Worm (Caenorhabditis elegans) whole organism, L4 larva: Measurements from ENCODE around the gene Y71H2AM.25.

Experiments used
- Y48G9A.11 ChIP-seq: fragments of 200-800 bp; sonication (Bioruptor generic); IDR thresholded peaks from 2 replicates; pipeline ENCODE4 v1.3.6; 2022; ENCODE audit warnings: missing genetic modification reagents, missing genetic modification characterization, missing compliant biosample characterization
- aha-1 ChIP-seq: fragments of 150-350 bp; peaks from one replicate; lab custom pipeline; 2014; ENCODE audit warnings: missing biosample characterization, missing genetic modification characterization
- ceh-28 ChIP-seq: fragments of 150-350 bp; optimal IDR thresholded peaks from 2 replicates; lab custom pipeline; 2014; ENCODE audit warnings: missing biosample characterization, missing genetic modification reagents, missing genetic modification characterization
- ces-1 ChIP-seq: fragments of 150-350 bp; sonication (generic microtip); optimal IDR thresholded peaks from 4 replicates; lab custom pipeline; 2014; ENCODE audit warnings: missing biosample characterization, missing genetic modification reagents, missing genetic modification characterization
- daf-16 ChIP-seq, 3 experiments: sonication (generic microtip); optimal IDR thresholded peaks; 2 replicates each; lab custom pipeline; 2016 to 2017; ENCODE audit warnings: missing genetic modification characterization in 3 of 3, missing genetic modification reagents in 3 of 3, mild to moderate bottlenecking in 2 of 3, missing compliant biosample characterization in 2 of 3, missing biosample characterization in 1 of 3, moderate library complexity in 1 of 3
- dpl-1 ChIP-seq: fragments of 150-350 bp; optimal IDR thresholded peaks from 2 replicates; lab custom pipeline; 2014; ENCODE audit warnings: missing biosample characterization, missing genetic modification reagents, missing genetic modification characterization
- duxl-1 ChIP-seq: sonication (generic microtip); optimal IDR thresholded peaks from 2 replicates; lab custom pipeline; 2016; ENCODE audit warnings: mild to moderate bottlenecking, missing genetic modification characterization, moderate library complexity, missing compliant biosample characterization; ENCODE audit not compliant: poor library complexity
- egl-43 ChIP-seq: fragments of 200-800 bp; sonication (Bioruptor generic); IDR thresholded peaks from 2 replicates; pipeline ENCODE4 v1.3.6; 2022; ENCODE audit warnings: missing genetic modification reagents, missing genetic modification characterization, missing compliant biosample characterization
- fkh-10 ChIP-seq: fragments of 150-350 bp; optimal IDR thresholded peaks from 2 replicates; lab custom pipeline; 2014; ENCODE audit warnings: missing biosample characterization, missing genetic modification reagents, missing genetic modification characterization
- hlh-11 ChIP-seq: fragments of 200-800 bp; sonication (Bioruptor generic); optimal IDR thresholded peaks from 2 replicates; lab custom pipeline; 2018; ENCODE audit warnings: mild to moderate bottlenecking, missing genetic modification characterization, missing compliant biosample characterization
- hlh-30 ChIP-seq: sonication (generic microtip); optimal IDR thresholded peaks from 2 replicates; lab custom pipeline; 2017; ENCODE audit warnings: antibody characterized with exemption, mild to moderate bottlenecking, missing genetic modification characterization, missing compliant biosample characterization; ENCODE audit not compliant: insufficient read depth
- hmg-1.1 ChIP-seq: fragments of 200-800 bp; sonication (Bioruptor generic); IDR thresholded peaks from 2 replicates; pipeline ENCODE4 v1.3.6; 2022; ENCODE audit warnings: missing genetic modification reagents, missing genetic modification characterization, missing compliant biosample characterization
- lin-13 ChIP-seq: fragments of 150-350 bp; optimal IDR thresholded peaks from 2 replicates; lab custom pipeline; 2014; ENCODE audit warnings: missing biosample characterization, missing genetic modification reagents, missing genetic modification characterization
- lin-38 ChIP-seq: fragments of 200-800 bp; sonication (Bioruptor generic); IDR thresholded peaks from 2 replicates; pipeline ENCODE4 v1.3.6; 2022; ENCODE audit warnings: missing genetic modification reagents, missing genetic modification characterization, missing compliant biosample characterization
- lsy-2 ChIP-seq, 2 experiments: fragments of 150-350 bp in 1 of 2; sonication (generic microtip) in 1 of 2; optimal IDR thresholded peaks; 2 replicates each; lab custom pipeline; 2014 to 2017; ENCODE audit warnings: missing biosample characterization in 2 of 2, missing genetic modification characterization in 2 of 2
- mdl-1 ChIP-seq, 2 experiments: fragments of 150-350 bp in 1 of 2; sonication (generic microtip) in 1 of 2; optimal IDR thresholded peaks; 2 replicates each; lab custom pipeline; 2014 to 2017; ENCODE audit warnings: missing biosample characterization in 2 of 2, missing genetic modification characterization in 2 of 2
- mep-1 ChIP-seq: fragments of 150-350 bp; sonication (generic microtip); optimal IDR thresholded peaks from 3 replicates; lab custom pipeline; 2014; ENCODE audit warnings: missing biosample characterization, missing genetic modification characterization
- mes-2 ChIP-seq: sonication (generic microtip); optimal IDR thresholded peaks from 2 replicates; lab custom pipeline; 2016; ENCODE audit warnings: missing genotype, mild to moderate bottlenecking, missing genetic modification characterization, missing compliant biosample characterization; ENCODE audit not compliant: poor library complexity, severe bottlenecking
- nhr-102 ChIP-seq: sonication (generic microtip); optimal IDR thresholded peaks from 2 replicates; lab custom pipeline; 2016; ENCODE audit warnings: mild to moderate bottlenecking, missing genetic modification characterization, moderate library complexity, missing compliant biosample characterization
- nhr-48 ChIP-seq: sonication (generic microtip); optimal IDR thresholded peaks from 2 replicates; lab custom pipeline; 2016; ENCODE audit warnings: mild to moderate bottlenecking, missing genetic modification characterization, missing compliant biosample characterization
- pha-4 ChIP-seq, 2 experiments: fragments of 150-350 bp in 1 of 2; fragments of 200-800 bp in 1 of 2; sonication (Bioruptor generic) in 1 of 2; IDR thresholded peaks in 1 of 2; optimal IDR thresholded peaks in 1 of 2; 2 replicates each; pipeline versions ENCODE4 v1.3.6 to Lab custom; 2014 to 2022; ENCODE audit warnings: missing genetic modification characterization in 2 of 2, missing genetic modification reagents in 2 of 2, missing biosample characterization in 1 of 2, missing compliant biosample characterization in 1 of 2
- rbr-2 ChIP-seq: sonication (generic microtip); optimal IDR thresholded peaks from 2 replicates; lab custom pipeline; 2016; ENCODE audit warnings: missing genotype, missing genetic modification characterization, missing compliant biosample characterization
- saeg-2 ChIP-seq: fragments of 200-800 bp; sonication (Bioruptor generic); IDR thresholded peaks from 2 replicates; pipeline ENCODE4 v1.3.6; 2022; ENCODE audit warnings: missing genetic modification reagents, missing genetic modification characterization, missing compliant biosample characterization
- set-16 ChIP-seq: fragments of 200-800 bp; sonication (Bioruptor generic); IDR thresholded peaks from 2 replicates; pipeline ENCODE4 v1.3.6; 2022; ENCODE audit warnings: missing genetic modification reagents, missing genetic modification characterization, missing compliant biosample characterization
- snpc-1.2 ChIP-seq: fragments of 200-800 bp; sonication (Bioruptor generic); IDR thresholded peaks from 2 replicates; pipeline ENCODE4 v1.3.6; 2022; ENCODE audit warnings: missing genetic modification reagents, missing genetic modification characterization, missing compliant biosample characterization
- snpc-4 ChIP-seq: fragments of 150-350 bp; optimal IDR thresholded peaks from 2 replicates; lab custom pipeline; 2014; ENCODE audit warnings: missing biosample characterization, missing genetic modification characterization
- spr-1 ChIP-seq: sonication (generic microtip); optimal IDR thresholded peaks from 2 replicates; lab custom pipeline; 2016; ENCODE audit warnings: mild to moderate bottlenecking, missing genetic modification characterization, missing compliant biosample characterization
- unc-62 ChIP-seq, 3 experiments: fragments of 150-350 bp in 1 of 3; sonication (generic microtip); optimal IDR thresholded peaks in 2 of 3; peaks in 1 of 3; 1 replicate in 1 of 3; 2 replicates in 2 of 3; lab custom pipeline; 2014 to 2017; ENCODE audit warnings: missing biosample characterization in 3 of 3, missing genetic modification characterization in 3 of 3, missing genetic modification reagents in 3 of 3, missing genotype in 1 of 3
- vab-7 ChIP-seq: fragments of 200-800 bp; sonication (Bioruptor generic); IDR thresholded peaks from 2 replicates; pipeline ENCODE4 v1.3.6; 2022; ENCODE audit warnings: missing genetic modification reagents, missing genetic modification characterization, missing compliant biosample characterization
- zag-1 ChIP-seq: fragments of 150-350 bp; optimal IDR thresholded peaks from 2 replicates; lab custom pipeline; 2014; ENCODE audit warnings: missing biosample characterization, missing genetic modification characterization

Gene Y71H2AM.25

ce11 chrIII:2770752-2771151 lies 31.5 kb upstream of the Y71H2AM.25 start:
- TF ChIP-seq egl-43 (GFP tag; lab: Robert Waterston, UW), result 0 out of 2 replicates have a peak, but pooled peaks have one; percentile 7
- no peak for TF ChIP-seq lin-13
- TF ChIP-seq set-16 (GFP tag; lab: Robert Waterston, UW), result peak; percentile 85

DNA sequence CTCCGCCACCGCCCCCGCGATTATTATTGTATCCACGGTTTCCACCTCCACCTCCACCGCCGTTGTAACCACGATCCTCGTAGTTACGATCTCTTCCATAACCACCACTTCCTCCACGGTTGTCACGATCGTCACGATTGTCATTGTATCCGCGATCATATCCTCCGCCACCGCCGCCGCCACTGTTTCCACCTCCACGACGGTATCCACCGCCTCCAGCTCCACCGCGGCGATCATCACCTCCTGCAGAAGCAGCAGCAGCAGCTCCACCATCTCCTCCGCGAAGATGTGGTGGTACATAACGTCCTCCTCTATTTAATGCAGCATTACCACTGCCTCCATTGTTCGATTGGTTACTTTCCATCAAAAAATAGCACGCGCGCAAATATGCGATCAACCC lies 23.6 kb upstream of the Y71H2AM.25 start, which contains the start of gene laf-1:
TSS of gene laf-1 (minus strand) at position 399 of the 400 bp plus-strand sequence.
- TF ChIP-seq duxl-1 (tag; lab: Kevin White, UChicago) (no peak), nhr-48 (no peak), rbr-2 (no peak), lin-38 (GFP tag; lab: Robert Waterston, UW) (no peak), set-16 (GFP tag; lab: Robert Waterston, UW) (peak; percentile 87), unc-62 (GFP tag; optimal IDR thresholded peaks at IDR 0.05 in 1 of 2; lab: Kevin White, UChicago) (peak in 1 of 2 experiments; percentile 50), unc-62 (tag; optimal IDR thresholded peaks at IDR 0.05; lab: Kevin White, UChicago) (no peak)

- peak; percentile 5 to 8 for TF ChIP-seq mdl-1 (tag; optimal IDR thresholded peaks at IDR 0.05; lab: Kevin White, UChicago)
- no peak for TF ChIP-seq ceh-28 (tag; lab: Kevin White, UChicago)
- peak; percentile 38 for TF ChIP-seq hlh-30 (tag; lab: Kevin White, UChicago)
These were observed 22.0 kb upstream of the Y71H2AM.25 start for ce11 chrIII:2780283-2780682.

DNA sequence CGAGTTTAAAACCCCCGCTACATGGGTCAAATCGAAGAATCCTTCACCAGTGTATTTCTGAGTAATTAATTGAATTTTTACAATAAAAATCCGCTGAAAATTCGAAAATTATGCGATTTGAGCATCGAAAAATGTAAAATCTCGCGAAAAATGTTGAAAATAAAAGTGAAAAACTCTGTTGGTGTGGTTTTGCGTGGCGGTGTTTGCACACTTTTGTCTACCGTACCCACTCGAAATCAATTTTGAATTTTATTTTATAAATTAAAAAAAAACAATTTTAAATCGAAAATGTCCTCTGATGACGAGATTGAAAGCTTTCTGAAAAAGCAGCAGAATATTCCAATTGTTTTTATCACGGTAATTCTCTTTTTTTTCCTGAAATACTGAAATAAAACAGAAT lies 21.5 kb upstream of the Y71H2AM.25 start, which contains the start of gene Y71H2AM.6:
TSS of gene Y71H2AM.6 (plus strand) at position 264 of the 400 bp plus-strand sequence.
- TF ChIP-seq lsy-2 (tag; optimal IDR thresholded peaks at IDR 0.05; lab: Kevin White, UChicago), result peak; percentile 90 to 99
- TF ChIP-seq hlh-11 (tag; lab: Kevin White, UChicago), result peak; percentile 3
- peak; percentile 76 for TF ChIP-seq dpl-1
- TF ChIP-seq fkh-10 (GFP tag; lab: Kevin White, UChicago), result peak; percentile 18
- no peak for TF ChIP-seq ceh-28 (tag; lab: Kevin White, UChicago)
- no peak for TF ChIP-seq saeg-2 (GFP tag; lab: Robert Waterston, UW)
- 0 out of 2 replicates have a peak, but pooled peaks have one; percentile 27 for TF ChIP-seq hmg-1.1
- no peak for TF ChIP-seq nhr-102
- peak; percentile 21 for TF ChIP-seq rbr-2
- TF ChIP-seq pha-4 (GFP tag; IDR thresholded peaks at IDR 0.05; lab: Robert Waterston, UW), result no peak
- TF ChIP-seq pha-4 (tag; optimal IDR thresholded peaks at IDR 0.05; lab: Kevin White, UChicago), result peak; percentile 79
- TF ChIP-seq lin-38 (GFP tag; lab: Robert Waterston, UW), result peak; percentile 73
- peak; percentile 28 for TF ChIP-seq mep-1 (tag; lab: Kevin White, UChicago)
- TF ChIP-seq snpc-4 (tag; lab: Kevin White, UChicago), result no peak
- no peak for TF ChIP-seq unc-62 (GFP tag; optimal IDR thresholded peaks at IDR 0.05 in 1 of 2; lab: Kevin White, UChicago)
- TF ChIP-seq unc-62 (tag; optimal IDR thresholded peaks at IDR 0.05; lab: Kevin White, UChicago), result no peak
- no peak for TF ChIP-seq spr-1 (tag; lab: Kevin White, UChicago)
- peak; percentile 66 for TF ChIP-seq mes-2
- no peak for TF ChIP-seq mdl-1 (tag; optimal IDR thresholded peaks at IDR 0.05; lab: Kevin White, UChicago)
- TF ChIP-seq ces-1 (GFP tag; lab: Kevin White, UChicago), result no peak
- TF ChIP-seq daf-16 (GFP tag; optimal IDR thresholded peaks at IDR 0.05; lab: Kevin White, UChicago), result no peak
- TF ChIP-seq daf-16 (tag; optimal IDR thresholded peaks at IDR 0.05; lab: Kevin White, UChicago), result peak; percentile 13
- TF ChIP-seq zag-1 (tag; lab: Kevin White, UChicago), result no peak
- TF ChIP-seq snpc-1.2, result no peak

- no peak for TF ChIP-seq vab-7 (GFP tag; lab: Robert Waterston, UW)
- TF ChIP-seq aha-1 (tag; lab: Kevin White, UChicago), result peak; percentile 43
- 0 out of 2 replicates have a peak, but pooled peaks have one; percentile 19 for TF ChIP-seq Y48G9A.11 (GFP tag; lab: Robert Waterston, UW)
- TF ChIP-seq, all 104 proteins: peak for 2
These were observed 20.4 kb upstream of the Y71H2AM.25 start for ce11 chrIII:2781833-2782232.
